Fruit fly (Drosophila melanogaster) Kc167 (cell line): ENCODE results near the gene CG33773.

ENCODE experiments used
- Myc ChIP-seq: fragments of >200 bp; optimal IDR thresholded peaks from 2 replicates; lab custom pipeline; 2017; ENCODE audit warnings: missing external identifiers
- Sin3A ChIP-seq: fragments of >200 bp; optimal IDR thresholded peaks from 2 replicates; lab custom pipeline; 2018; ENCODE audit warnings: missing external identifiers
- h ChIP-seq: fragments of >200 bp; optimal IDR thresholded peaks from 3 replicates; lab custom pipeline; 2018; ENCODE audit warnings: missing external identifiers
- insv ChIP-seq: fragments of >200 bp; optimal IDR thresholded peaks from 3 replicates; lab custom pipeline; 2018; ENCODE audit warnings: missing external identifiers
- psq ChIP-seq: fragments of >200 bp; optimal IDR thresholded peaks from 2 replicates; lab custom pipeline; 2017; ENCODE audit warnings: missing external identifiers
- ttk ChIP-seq: sonication (Bioruptor generic); optimal IDR thresholded peaks from 2 replicates; lab custom pipeline; 2017; ENCODE audit warnings: missing external identifiers

- TF ChIP-seq Myc (lab: Kevin White, UChicago) (no peak), psq (no peak), h (lab: Kevin White, UChicago) (no peak), Sin3A (no peak), insv (no peak), ttk (no peak)
These were observed 13.5 kb downstream of the CG33773 start, which contains the start of gene Alp4 for dm6 chr3R:31048629-31049028.
